Worm (Caenorhabditis elegans): ENCODE results near the gene T28D6.4.

ce11 chrIII:11381922-11382321 lies 21.7 kb downstream of the T28D6.4 start, which contains the start of gene subs-4:
- no peak for TF ChIP-seq ham-2 (GFP tag; optimal IDR thresholded peaks at IDR 0.05)
- TF ChIP-seq cnd-1 (tag; optimal IDR thresholded peaks at IDR 0.05) = no peak
- TF ChIP-seq flh-1 (GFP tag; optimal IDR thresholded peaks at IDR 0.05) = no peak
- peak; percentile 47 for TF ChIP-seq elt-1 (tag; optimal IDR thresholded peaks at IDR 0.05; ENCODE audit: borderline replicate concordance, insufficient read depth)
- TF ChIP-seq lin-13 (tag; optimal IDR thresholded peaks at IDR 0.05) = no peak
- no peak for TF ChIP-seq nhr-76 (tag; optimal IDR thresholded peaks at IDR 0.05)
- TF ChIP-seq ztf-11 (tag; optimal IDR thresholded peaks at IDR 0.05) = no peak
- TF ChIP-seq unc-62 (GFP tag; optimal IDR thresholded peaks at IDR 0.05) = no peak
- TF ChIP-seq elt-3 (tag; optimal IDR thresholded peaks at IDR 0.05) = no peak
- TF ChIP-seq ces-1 (GFP tag; optimal IDR thresholded peaks at IDR 0.05) = no peak
